Fruit fly (Drosophila melanogaster) whole organism, embryonic: ENCODE data around the gene ben.
A peak's percentile ranks its signal among the peaks of the same experiment; 100 is the strongest.

Experiments used
- Abd-B ChIP-seq: fragments of 200-800 bp; sonication (Bioruptor generic); optimal IDR thresholded peaks from 2 replicates; lab custom pipeline; 2018; ENCODE audit warnings: missing biosample characterization, mild to moderate bottlenecking, missing genetic modification characterization, moderate library complexity
- Ada2b ChIP-seq: fragments of 200-800 bp; sonication (Bioruptor generic); IDR thresholded peaks from 2 replicates; pipeline ENCODE4 v1.3.6; 2022; ENCODE audit warnings: missing biosample characterization, missing genetic modification characterization
- Blimp-1 ChIP-seq: fragments of 200-800 bp; sonication (Bioruptor generic); optimal IDR thresholded peaks from 3 replicates; lab custom pipeline; 2018; ENCODE audit warnings: missing biosample characterization, missing genetic modification characterization, mild to moderate bottlenecking, moderate library complexity, missing genetic modification reagents
- CG10267 ChIP-seq: fragments of 200-800 bp; sonication (Bioruptor generic); optimal IDR thresholded peaks from 2 replicates; lab custom pipeline; 2018; ENCODE audit warnings: missing biosample characterization, mild to moderate bottlenecking, missing genetic modification characterization, moderate library complexity
- CG10462 ChIP-seq: fragments of 200-800 bp; sonication (Bioruptor generic); optimal IDR thresholded peaks from 2 replicates; lab custom pipeline; 2016; ENCODE audit warnings: missing biosample characterization, missing genetic modification characterization
- CG11504 ChIP-seq: fragments of 200-800 bp; sonication (Bioruptor generic); optimal IDR thresholded peaks from 3 replicates; lab custom pipeline; 2019; ENCODE audit warnings: missing biosample characterization, mild to moderate bottlenecking, missing genetic modification characterization, moderate library complexity
- CG12155 ChIP-seq: fragments of 200-800 bp; sonication (Bioruptor generic); optimal IDR thresholded peaks from 3 replicates; lab custom pipeline; 2016; ENCODE audit warnings: missing biosample characterization, missing genetic modification characterization
- CG12219 ChIP-seq: fragments of 200-800 bp; sonication (Bioruptor generic); optimal IDR thresholded peaks from 3 replicates; lab custom pipeline; 2018; ENCODE audit warnings: missing biosample characterization, mild to moderate bottlenecking, missing genetic modification characterization
- CG12299 ChIP-seq: fragments of 200-800 bp; sonication (Bioruptor generic); optimal IDR thresholded peaks from 2 replicates; lab custom pipeline; 2018; ENCODE audit warnings: missing biosample characterization, mild to moderate bottlenecking, missing genetic modification characterization
- CG12391 ChIP-seq: fragments of 200-800 bp; sonication (Bioruptor generic); optimal IDR thresholded peaks from 3 replicates; lab custom pipeline; 2018; ENCODE audit warnings: missing biosample characterization, mild to moderate bottlenecking, missing genetic modification characterization, moderate library complexity
- CG14860 ChIP-seq: fragments of 200-800 bp; sonication (Bioruptor generic); IDR thresholded peaks from 3 replicates; pipeline ENCODE4 v1.3.6; 2022; ENCODE audit warnings: missing biosample characterization, missing genetic modification characterization; ENCODE audit not compliant: partially characterized antibody
- CG15479 ChIP-seq: fragments of 200-800 bp; sonication (Bioruptor generic); optimal IDR thresholded peaks from 3 replicates; lab custom pipeline; 2019; ENCODE audit warnings: missing biosample characterization, mild to moderate bottlenecking, missing genetic modification characterization, moderate library complexity
- CG1603 ChIP-seq: fragments of 200-800 bp; sonication (Bioruptor generic); optimal IDR thresholded peaks from 2 replicates; lab custom pipeline; 2019; ENCODE audit warnings: missing biosample characterization, mild to moderate bottlenecking, missing genetic modification characterization, moderate library complexity
- CG16779 ChIP-seq: fragments of 200-800 bp; sonication (Bioruptor generic); IDR thresholded peaks from 2 replicates; pipeline ENCODE4 v1.3.6; 2022; ENCODE audit warnings: missing biosample characterization, missing genetic modification characterization
- CG17361 ChIP-seq: fragments of 200-800 bp; sonication (Bioruptor generic); IDR thresholded peaks from 3 replicates; pipeline ENCODE4 v1.3.6; 2022; ENCODE audit warnings: missing biosample characterization, missing genetic modification characterization
- CG17568 ChIP-seq: fragments of 200-800 bp; sonication (Bioruptor generic); optimal IDR thresholded peaks from 2 replicates; lab custom pipeline; 2018; ENCODE audit warnings: missing biosample characterization, mild to moderate bottlenecking, missing genetic modification characterization, moderate library complexity
- CG6254 ChIP-seq: fragments of 200-800 bp; sonication (Bioruptor generic); optimal IDR thresholded peaks from 3 replicates; lab custom pipeline; 2017; ENCODE audit warnings: mild to moderate bottlenecking, missing biosample characterization, missing genetic modification reagents, missing genetic modification characterization
- CG7556 ChIP-seq: fragments of 200-800 bp; sonication (Bioruptor generic); optimal IDR thresholded peaks from 2 replicates; lab custom pipeline; 2017; ENCODE audit warnings: missing biosample characterization, mild to moderate bottlenecking, missing genetic modification characterization
- CTCF ChIP-seq: fragments of 200-800 bp; sonication (Bioruptor generic); optimal IDR thresholded peaks from 2 replicates; lab custom pipeline; 2017; ENCODE audit warnings: missing biosample characterization, mild to moderate bottlenecking, missing genetic modification characterization, moderate library complexity
- Dfd ChIP-seq, 2 experiments: fragments of >200 bp; optimal IDR thresholded peaks; 2 replicates each; lab custom pipeline; 2017; ENCODE audit warnings: missing biosample characterization in 2 of 2, missing genetic modification characterization in 2 of 2
- Dref ChIP-seq: fragments of 200-800 bp; sonication (Bioruptor generic); IDR thresholded peaks from 2 replicates; pipeline ENCODE4 v1.3.6; 2022; ENCODE audit warnings: missing biosample characterization, missing genetic modification characterization
- Hey ChIP-seq: fragments of 200-800 bp; sonication (Bioruptor generic); optimal IDR thresholded peaks from 3 replicates; lab custom pipeline; 2018; ENCODE audit warnings: missing biosample characterization, mild to moderate bottlenecking, missing genetic modification characterization
- Hr3 ChIP-seq: fragments of 200-800 bp; sonication (Bioruptor generic); optimal IDR thresholded peaks from 3 replicates; lab custom pipeline; 2016; ENCODE audit warnings: missing biosample characterization, missing genetic modification characterization
- Lim3 ChIP-seq: fragments of 200-800 bp; sonication (Bioruptor generic); IDR thresholded peaks from 2 replicates; pipeline ENCODE4 v1.3.6; 2022; ENCODE audit warnings: missing biosample characterization, missing genetic modification characterization
- NFAT ChIP-seq: fragments of 200-800 bp; sonication (Bioruptor generic); IDR thresholded peaks from 2 replicates; pipeline ENCODE4 v1.3.6; 2022; ENCODE audit warnings: missing biosample characterization, missing genetic modification characterization
- Nf-YA ChIP-seq: fragments of 200-800 bp; sonication (Bioruptor generic); IDR thresholded peaks from 2 replicates; pipeline ENCODE4 v1.3.6; 2022; ENCODE audit warnings: missing biosample characterization, missing genetic modification characterization
- Nf-YB ChIP-seq: fragments of 200-800 bp; sonication (Bioruptor generic); optimal IDR thresholded peaks from 3 replicates; lab custom pipeline; 2019; ENCODE audit warnings: missing biosample characterization, mild to moderate bottlenecking, missing genetic modification characterization, moderate library complexity
- Ravus ChIP-seq: fragments of 200-800 bp; sonication (Bioruptor generic); IDR thresholded peaks from 2 replicates; pipeline ENCODE4 v1.3.6; 2022; ENCODE audit warnings: missing biosample characterization, missing genetic modification characterization
- Xrp1 ChIP-seq: fragments of 200-800 bp; sonication (Bioruptor generic); IDR thresholded peaks from 2 replicates; pipeline ENCODE4 v1.3.6; 2022; ENCODE audit warnings: missing biosample characterization, missing genetic modification characterization
- ase ChIP-seq: fragments of 200-800 bp; sonication (Bioruptor generic); IDR thresholded peaks from 3 replicates; pipeline ENCODE4 v1.3.6; 2022; ENCODE audit warnings: missing biosample characterization, missing genetic modification characterization
- cas ChIP-seq: fragments of 200-800 bp; sonication (Bioruptor generic); IDR thresholded peaks from 2 replicates; pipeline ENCODE4 v1.3.6; 2022; ENCODE audit warnings: missing biosample characterization, missing genetic modification characterization
- cg ChIP-seq: fragments of 200-800 bp; sonication (Bioruptor generic); optimal IDR thresholded peaks from 3 replicates; lab custom pipeline; 2019; ENCODE audit warnings: missing biosample characterization, mild to moderate bottlenecking, missing genetic modification characterization, moderate library complexity
- dan ChIP-seq: fragments of 200-800 bp; sonication (Bioruptor generic); IDR thresholded peaks from 2 replicates; pipeline ENCODE4 v1.3.6; 2022; ENCODE audit warnings: missing biosample characterization, missing genetic modification characterization
- dati ChIP-seq: fragments of 200-800 bp; sonication (Bioruptor generic); IDR thresholded peaks from 2 replicates; pipeline ENCODE4 v1.3.6; 2022; ENCODE audit warnings: missing biosample characterization, missing genetic modification characterization
- emc ChIP-seq: fragments of 200-800 bp; sonication (Bioruptor generic); optimal IDR thresholded peaks from 2 replicates; lab custom pipeline; 2016; ENCODE audit warnings: missing biosample characterization, missing genetic modification characterization
- en ChIP-seq: fragments of 200-800 bp; sonication (Bioruptor generic); optimal IDR thresholded peaks from 2 replicates; lab custom pipeline; 2016; ENCODE audit warnings: missing biosample characterization, missing genetic modification characterization
- gfzf ChIP-seq: fragments of 200-800 bp; sonication (Bioruptor generic); optimal IDR thresholded peaks from 2 replicates; lab custom pipeline; 2016; ENCODE audit warnings: missing biosample characterization, mild to moderate bottlenecking, missing genetic modification characterization, moderate library complexity
- gsb-n ChIP-seq: fragments of 200-800 bp; sonication (Bioruptor generic); optimal IDR thresholded peaks from 3 replicates; lab custom pipeline; 2018; ENCODE audit warnings: missing biosample characterization, mild to moderate bottlenecking, missing genetic modification characterization
- hbn ChIP-seq: fragments of 200-800 bp; sonication (Bioruptor generic); IDR thresholded peaks from 2 replicates; pipeline ENCODE4 v1.3.6; 2022; ENCODE audit warnings: missing biosample characterization, missing genetic modification characterization; ENCODE audit not compliant: partially characterized antibody
- her ChIP-seq: fragments of 200-800 bp; sonication (Bioruptor generic); optimal IDR thresholded peaks from 2 replicates; lab custom pipeline; 2016; ENCODE audit warnings: missing biosample characterization, missing genetic modification characterization
- insv ChIP-seq, 2 experiments: fragments of 200-800 bp; sonication (Bioruptor generic); optimal IDR thresholded peaks; 3 replicates each; lab custom pipeline; 2016 to 2018; ENCODE audit warnings: missing biosample characterization in 2 of 2, missing genetic modification characterization in 2 of 2
- mld ChIP-seq: fragments of 200-800 bp; sonication (Bioruptor generic); IDR thresholded peaks from 3 replicates; pipeline ENCODE4 v1.3.6; 2022; ENCODE audit warnings: missing biosample characterization, missing genetic modification characterization; ENCODE audit not compliant: partially characterized antibody
- peb ChIP-seq: fragments of 200-800 bp; sonication (Bioruptor generic); IDR thresholded peaks from 2 replicates; pipeline ENCODE4 v1.3.6; 2022; ENCODE audit warnings: missing biosample characterization, missing genetic modification characterization
- pho ChIP-seq: fragments of 200-800 bp; sonication (Bioruptor generic); optimal IDR thresholded peaks from 2 replicates; lab custom pipeline; 2016; ENCODE audit warnings: missing biosample characterization, missing genetic modification characterization
- phol ChIP-seq: fragments of 200-800 bp; sonication (Bioruptor generic); optimal IDR thresholded peaks from 3 replicates; lab custom pipeline; 2018; ENCODE audit warnings: missing biosample characterization, mild to moderate bottlenecking, missing genetic modification characterization, moderate library complexity
- repo ChIP-seq: fragments of 200-800 bp; sonication (Bioruptor generic); optimal IDR thresholded peaks from 2 replicates; lab custom pipeline; 2016; ENCODE audit warnings: missing biosample characterization, missing genetic modification characterization
- run ChIP-seq: fragments of 200-800 bp; sonication (Bioruptor generic); optimal IDR thresholded peaks from 3 replicates; lab custom pipeline; 2018; ENCODE audit warnings: missing biosample characterization, mild to moderate bottlenecking, missing genetic modification characterization
- sim ChIP-seq: fragments of 200-800 bp; sonication (Bioruptor generic); IDR thresholded peaks from 2 replicates; pipeline ENCODE4 v1.3.6; 2022; ENCODE audit warnings: missing biosample characterization, missing genetic modification characterization
- slou ChIP-seq: fragments of 200-800 bp; sonication (Bioruptor generic); optimal IDR thresholded peaks from 3 replicates; lab custom pipeline; 2016; ENCODE audit warnings: missing biosample characterization, missing genetic modification characterization
- sug ChIP-seq: fragments of 200-800 bp; optimal IDR thresholded peaks from 2 replicates; lab custom pipeline; 2019; ENCODE audit warnings: missing biosample characterization, mild to moderate bottlenecking, missing genetic modification characterization, moderate library complexity

The ben gene

dm6 chrX:13995977-13996723 lies at the start of gene ben (continued):
- TF ChIP-seq CG6254 (peak; percentile 46), CG10462 (GFP tag; lab: Kevin White, UChicago) (peak; percentile 52), Ravus (GFP tag; lab: Robert Waterston, UW) (no peak; the same call in 1 of the 2 replicates), en (GFP tag; lab: Kevin White, UChicago) (no peak), CG7556 (GFP tag; lab: Kevin White, UChicago) (no peak), peb (GFP tag; lab: Robert Waterston, UW) (peak; percentile 63), Nf-YB (GFP tag; lab: Kevin White, UChicago) (peak; percentile 66), emc (GFP tag; lab: Kevin White, UChicago) (peak; percentile 55), Xrp1 (peak; percentile 82), mld (GFP tag; lab: Robert Waterston, UW) (no peak), repo (GFP tag; lab: Kevin White, UChicago) (peak; percentile 46), dati (no peak), CG11504 (tag; lab: Kevin White, UChicago) (peak; percentile 89), sim (GFP tag; lab: Robert Waterston, UW) (no peak), CG17361 (GFP tag; lab: Robert Waterston, UW) (peak; percentile 94), CG12299 (tag; lab: Kevin White, UChicago) (peak; percentile 44), CG12219 (GFP tag; lab: Kevin White, UChicago) (peak; percentile 45), her (GFP tag; lab: Kevin White, UChicago) (peak; percentile 53), Blimp-1 (GFP tag; lab: Kevin White, UChicago) (peak; percentile 66), gsb-n (tag; lab: Kevin White, UChicago) (peak; percentile 68), Dfd (GFP tag; optimal IDR thresholded peaks at IDR 0.05; lab: Kevin White, UChicago) (no peak), CG15479 (GFP tag; lab: Kevin White, UChicago) (no peak), sug (peak; percentile 89), phol (tag; lab: Kevin White, UChicago) (peak; percentile 88), CTCF (peak; percentile 28), pho (GFP tag; lab: Kevin White, UChicago) (peak; percentile 80), ase (GFP tag; lab: Robert Waterston, UW) (peak; percentile 74; the same call in 2 of the 3 replicates), run (tag; lab: Kevin White, UChicago) (peak; percentile 37), Nf-YA (GFP tag; lab: Robert Waterston, UW) (0 out of 2 replicates have a peak, but pooled peaks have one; percentile 45), Dref (GFP tag; lab: Robert Waterston, UW) (no peak; the same call in 1 of the 2 replicates), CG1603 (peak; percentile 79), CG17568 (GFP tag; lab: Kevin White, UChicago) (peak; percentile 45), hbn (GFP tag; lab: Robert Waterston, UW) (no peak), gfzf (GFP tag; lab: Kevin White, UChicago) (peak; percentile 29), CG10267 (tag; lab: Kevin White, UChicago) (peak; percentile 67), CG14860 (GFP tag; lab: Robert Waterston, UW) (no peak), CG12155 (GFP tag; lab: Kevin White, UChicago) (peak; percentile 74), dan (GFP tag; lab: Robert Waterston, UW) (no peak; the same call in 1 of the 2 replicates), Ada2b (GFP tag; lab: Robert Waterston, UW) (peak; percentile 57), cg (peak; percentile 89), slou (peak; percentile 73), CG16779 (no peak), insv (GFP tag; optimal IDR thresholded peaks at IDR 0.05; lab: Kevin White, UChicago) (peak in 1 of 2 experiments; percentile 85), Hey (tag; lab: Kevin White, UChicago) (peak; percentile 52), NFAT (GFP tag; lab: Robert Waterston, UW) (peak; percentile 57), Hr3 (GFP tag; lab: Kevin White, UChicago) (peak; percentile 88), Lim3 (GFP tag; lab: Robert Waterston, UW) (peak; percentile 48; the same call in 1 of the 2 replicates), Abd-B (peak; percentile 90), CG12391 (peak; percentile 85), cas (GFP tag; lab: Robert Waterston, UW) (no peak)
